Comparison of ENCODE assay signal across 7 worm cellular contexts in genomic region chrIV:14612547-14613329, ce11.
TF ChIP-seq lines count a peak whose summit lies in the region.

No protein-coding gene starts in this region.

TF ChIP-seq in whole organism, L1 larva, 84 proteins besides CTCF, POLR2A, EP300 and RAD21 (continues in another document):
- TF ChIP-seq ceh-88 (GFP tag; IDR thresholded peaks at IDR 0.05; lab: Robert Waterston, UW) (peak; percentile 55; the same call in 1 of the 2 replicates), unc-62 (GFP tag; optimal IDR thresholded peaks at IDR 0.05; lab: Kevin White, UChicago) (no peak), ztf-4 (tag; optimal IDR thresholded peaks at IDR 0.05; lab: Kevin White, UChicago) (peak; percentile 34), pag-3 (tag; optimal IDR thresholded peaks at IDR 0.05; lab: Kevin White, UChicago; ENCODE audit: borderline replicate concordance, insufficient read depth) (no peak), sox-4 (tag; optimal IDR thresholded peaks at IDR 0.05; lab: Kevin White, UChicago) (no peak), lin-35 (GFP tag; optimal IDR thresholded peaks at IDR 0.05; lab: Kevin White, UChicago) (peak; percentile 35 to 37), sptf-1 (tag; optimal IDR thresholded peaks at IDR 0.05; lab: Kevin White, UChicago) (no peak), snu-23 (GFP tag; optimal IDR thresholded peaks at IDR 0.05; lab: Kevin White, UChicago) (peak; percentile 62), nhr-90 (tag; optimal IDR thresholded peaks at IDR 0.05; lab: Kevin White, UChicago; ENCODE audit: poor library complexity) (peak; percentile 73), mab-9 (GFP tag; IDR thresholded peaks at IDR 0.05; lab: Robert Waterston, UW) (no peak), nhr-12 (tag; optimal IDR thresholded peaks at IDR 0.05; lab: Kevin White, UChicago) (no peak), dpl-1 (GFP tag; optimal IDR thresholded peaks at IDR 0.05; lab: Kevin White, UChicago) (peak in 2 of 3 experiments; percentile 29 to 44)

TF ChIP-seq in whole organism, L2 larva, 48 proteins besides CTCF, POLR2A, EP300 and RAD21 (continues in another document):
- no peak for TF ChIP-seq ztf-4 (tag; optimal IDR thresholded peaks at IDR 0.05; lab: Kevin White, UChicago)
- no peak for TF ChIP-seq nhr-10 (tag; optimal IDR thresholded peaks at IDR 0.05; lab: Kevin White, UChicago)
- no peak for TF ChIP-seq gmeb-1 (tag; optimal IDR thresholded peaks at IDR 0.05; lab: Kevin White, UChicago)
- peak; percentile 40 for TF ChIP-seq mab-5 (tag; optimal IDR thresholded peaks at IDR 0.05; lab: Kevin White, UChicago)
- peak; percentile 69 for TF ChIP-seq nhr-21 (tag; optimal IDR thresholded peaks at IDR 0.05; lab: Kevin White, UChicago)
- TF ChIP-seq skn-1 (tag; optimal IDR thresholded peaks at IDR 0.05; lab: Kevin White, UChicago) = no peak
- no peak for TF ChIP-seq lin-13 (GFP tag; optimal IDR thresholded peaks at IDR 0.05; lab: Kevin White, UChicago)
- TF ChIP-seq lin-11 (tag; optimal IDR thresholded peaks at IDR 0.05; lab: Kevin White, UChicago) = no peak
- TF ChIP-seq egl-27 (tag; optimal IDR thresholded peaks at IDR 0.05; lab: Kevin White, UChicago) = peak; percentile 14
- no peak for TF ChIP-seq nhr-237 (tag; optimal IDR thresholded peaks at IDR 0.05; lab: Kevin White, UChicago)
- no peak for TF ChIP-seq nhr-23 (tag; optimal IDR thresholded peaks at IDR 0.05; lab: Kevin White, UChicago)
- no peak for TF ChIP-seq dmd-4 (tag; optimal IDR thresholded peaks at IDR 0.05; lab: Kevin White, UChicago)
- peak; percentile 88 for TF ChIP-seq nhr-25 (tag; optimal IDR thresholded peaks at IDR 0.05; lab: Kevin White, UChicago)
- no peak for TF ChIP-seq nhr-12 (tag; optimal IDR thresholded peaks at IDR 0.05; lab: Kevin White, UChicago)

TF ChIP-seq in whole organism, L3 larva, 47 proteins besides CTCF, POLR2A, EP300 and RAD21 (continues in another document):
- no peak for TF ChIP-seq eor-1 (tag; optimal IDR thresholded peaks at IDR 0.05; lab: Kevin White, UChicago)
- peak; percentile 32 for TF ChIP-seq nhr-25 (tag; optimal IDR thresholded peaks at IDR 0.05; lab: Kevin White, UChicago)
- peak; percentile 54 for TF ChIP-seq pqm-1 (tag; optimal IDR thresholded peaks at IDR 0.05; lab: Kevin White, UChicago)
- peak; percentile 60 for TF ChIP-seq ama-1 (optimal IDR thresholded peaks at IDR 0.05; lab: Kevin White, UChicago)
- peak; percentile 68 for TF ChIP-seq elt-2 (tag; optimal IDR thresholded peaks at IDR 0.05; lab: Kevin White, UChicago)
- TF ChIP-seq elt-1 (tag; optimal IDR thresholded peaks at IDR 0.05; lab: Kevin White, UChicago) = peak; percentile 19
- TF ChIP-seq egl-27 (tag; optimal IDR thresholded peaks at IDR 0.05; lab: Kevin White, UChicago) = no peak
- TF ChIP-seq mdl-1 (tag; optimal IDR thresholded peaks at IDR 0.05; lab: Kevin White, UChicago) = peak; percentile 69
- peak; percentile 40 for TF ChIP-seq jun-1 (tag; optimal IDR thresholded peaks at IDR 0.05; lab: Kevin White, UChicago)
- TF ChIP-seq nfya-1 (tag; optimal IDR thresholded peaks at IDR 0.05; lab: Kevin White, UChicago; ENCODE audit: insufficient read depth) = peak; percentile 24
- TF ChIP-seq pha-4 (tag; optimal IDR thresholded peaks at IDR 0.05; lab: Kevin White, UChicago) = no peak
- no peak for TF ChIP-seq mml-1 (tag; optimal IDR thresholded peaks at IDR 0.05; lab: Kevin White, UChicago)
- no peak for TF ChIP-seq ceh-82 (tag; optimal IDR thresholded peaks at IDR 0.05; lab: Kevin White, UChicago)
- peak; percentile 57 for TF ChIP-seq ceh-28 (tag; optimal IDR thresholded peaks at IDR 0.05; lab: Kevin White, UChicago)

TF ChIP-seq in whole organism, L4 larva, 104 proteins besides CTCF, POLR2A, EP300 and RAD21 (continues in another document):
- TF ChIP-seq rbr-2 (tag; optimal IDR thresholded peaks at IDR 0.05; lab: Kevin White, UChicago) (peak; percentile 1), mes-2 (tag; optimal IDR thresholded peaks at IDR 0.05; lab: Kevin White, UChicago; ENCODE audit: poor library complexity, severe bottlenecking) (peak; percentile 46), sdz-12 (GFP tag; optimal IDR thresholded peaks at IDR 0.05; lab: Kevin White, UChicago) (no peak), ceh-62 (tag; optimal IDR thresholded peaks at IDR 0.05; lab: Kevin White, UChicago) (no peak), R02D3.7 (tag; optimal IDR thresholded peaks at IDR 0.05; lab: Kevin White, UChicago) (no peak), ztf-11 (tag; optimal IDR thresholded peaks at IDR 0.05; lab: Kevin White, UChicago) (no peak), jun-1 (tag; optimal IDR thresholded peaks at IDR 0.05; lab: Kevin White, UChicago) (no peak), F49E8.2 (tag; optimal IDR thresholded peaks at IDR 0.05; lab: Kevin White, UChicago; ENCODE audit: borderline replicate concordance) (no peak), ZK546.5 (tag; optimal IDR thresholded peaks at IDR 0.05; lab: Kevin White, UChicago) (no peak), lin-38 (GFP tag; IDR thresholded peaks at IDR 0.05; lab: Robert Waterston, UW) (no peak), nhr-28 (tag; optimal IDR thresholded peaks at IDR 0.05; lab: Kevin White, UChicago) (peak; percentile 81), nhr-25 (tag; optimal IDR thresholded peaks at IDR 0.05; lab: Kevin White, UChicago; ENCODE audit: borderline replicate concordance, insufficient read depth) (no peak), ceh-28 (tag; optimal IDR thresholded peaks at IDR 0.05; lab: Kevin White, UChicago) (no peak)

TF ChIP-seq in whole organism, late embryonic, 69 proteins besides CTCF, POLR2A, EP300 and RAD21:
- TF ChIP-seq unc-55 (GFP tag; optimal IDR thresholded peaks at IDR 0.05; lab: Kevin White, UChicago) (peak; percentile 31), ceh-18 (tag; optimal IDR thresholded peaks at IDR 0.05; lab: Kevin White, UChicago) (peak; percentile 72), gmeb-2 (tag; optimal IDR thresholded peaks at IDR 0.05; lab: Kevin White, UChicago) (no peak), zip-5 (tag; optimal IDR thresholded peaks at IDR 0.05; lab: Kevin White, UChicago) (no peak), hlh-15 (tag; optimal IDR thresholded peaks at IDR 0.05; lab: Kevin White, UChicago) (no peak), mec-3 (tag; optimal IDR thresholded peaks at IDR 0.05; lab: Kevin White, UChicago; ENCODE audit: borderline replicate concordance) (no peak), hlh-13 (GFP tag; optimal IDR thresholded peaks at IDR 0.05; lab: Kevin White, UChicago) (no peak), odd-2 (tag; optimal IDR thresholded peaks at IDR 0.05; lab: Kevin White, UChicago) (no peak), ceh-2 (tag; optimal IDR thresholded peaks at IDR 0.05; lab: Kevin White, UChicago) (no peak), madf-2 (tag; optimal IDR thresholded peaks at IDR 0.05; lab: Kevin White, UChicago) (no peak), elt-2 (tag; optimal IDR thresholded peaks at IDR 0.05; lab: Kevin White, UChicago) (no peak), ceh-34 (tag; optimal IDR thresholded peaks at IDR 0.05; lab: Kevin White, UChicago) (peak; percentile 52)
TF ChIP-seq in whole organism, late embryonic: peak in this region for 3.

TF ChIP-seq in whole organism, mixed stage, embryonic, 35 proteins besides CTCF, POLR2A, EP300 and RAD21:
- TF ChIP-seq unc-62 (GFP tag; optimal IDR thresholded peaks at IDR 0.05; lab: Kevin White, UChicago) (peak; percentile 64), unc-120 (tag; optimal IDR thresholded peaks at IDR 0.05; lab: Kevin White, UChicago; ENCODE audit: poor library complexity, severe bottlenecking) (peak; percentile 51), mab-5 (tag; optimal IDR thresholded peaks at IDR 0.05; lab: Kevin White, UChicago) (peak; percentile 24), sptf-1 (tag; optimal IDR thresholded peaks at IDR 0.05; lab: Kevin White, UChicago) (no peak), flh-1 (GFP tag; optimal IDR thresholded peaks at IDR 0.05; lab: Kevin White, UChicago) (no peak), M03D4.4 (tag; optimal IDR thresholded peaks at IDR 0.05; lab: Kevin White, UChicago) (no peak), nhr-237 (tag; optimal IDR thresholded peaks at IDR 0.05; lab: Kevin White, UChicago) (peak; percentile 31)
TF ChIP-seq in whole organism, mixed stage, embryonic: peak in this region for 4.

TF ChIP-seq in whole organism, young adult, 124 proteins besides CTCF, POLR2A, EP300 and RAD21:
- TF ChIP-seq ceh-40 (GFP tag; IDR thresholded peaks at IDR 0.05; lab: Robert Waterston, UW) (no peak), lin-26 (GFP tag; IDR thresholded peaks at IDR 0.05; lab: Robert Waterston, UW) (0 out of 2 replicates have a peak, but pooled peaks have one; percentile 9), ceh-27 (GFP tag; optimal IDR thresholded peaks at IDR 0.05; lab: Kevin White, UChicago) (peak; percentile 28), madf-6 (GFP tag; IDR thresholded peaks at IDR 0.05; lab: Robert Waterston, UW) (no peak), C17E4.6 (GFP tag; IDR thresholded peaks at IDR 0.05; lab: Robert Waterston, UW) (no peak), cebp-1 (GFP tag; IDR thresholded peaks at IDR 0.05; lab: Robert Waterston, UW) (no peak), cebp-1 (tag; optimal IDR thresholded peaks at IDR 0.05; lab: Kevin White, UChicago) (peak; percentile 20), hmg-1.2 (GFP tag; IDR thresholded peaks at IDR 0.05; lab: Robert Waterston, UW) (peak; percentile 4; the same call in 1 of the 2 replicates), lsy-27 (tag; optimal IDR thresholded peaks at IDR 0.05; lab: Kevin White, UChicago; ENCODE audit: borderline replicate concordance, insufficient read depth) (no peak), akir-1 (GFP tag; optimal IDR thresholded peaks at IDR 0.05; lab: Kevin White, UChicago) (no peak), mel-28 (tag; optimal IDR thresholded peaks at IDR 0.05; lab: Kevin White, UChicago; ENCODE audit: borderline replicate concordance) (no peak), attf-6 (GFP tag; IDR thresholded peaks at IDR 0.05; lab: Robert Waterston, UW) (no peak), mxl-1 (tag; optimal IDR thresholded peaks at IDR 0.05; lab: Kevin White, UChicago) (no peak), nhr-27 (tag; optimal IDR thresholded peaks at IDR 0.05; lab: Kevin White, UChicago) (peak; percentile 26), attf-5 (GFP tag; optimal IDR thresholded peaks at IDR 0.05; lab: Kevin White, UChicago) (no peak), ccch-3 (GFP tag; optimal IDR thresholded peaks at IDR 0.05; lab: Kevin White, UChicago) (no peak), B0336.3 (GFP tag; IDR thresholded peaks at IDR 0.05; lab: Robert Waterston, UW) (no peak), T07F8.4 (tag; optimal IDR thresholded peaks at IDR 0.05; lab: Kevin White, UChicago) (no peak), somi-1 (GFP tag; optimal IDR thresholded peaks at IDR 0.05; lab: Kevin White, UChicago) (peak; percentile 72), F39B2.1 (GFP tag; IDR thresholded peaks at IDR 0.05; lab: Robert Waterston, UW) (no peak), lin-40 (tag; optimal IDR thresholded peaks at IDR 0.05; lab: Kevin White, UChicago) (peak; percentile 58), nhr-80 (tag; optimal IDR thresholded peaks at IDR 0.05; lab: Kevin White, UChicago) (peak; percentile 49), mes-4 (tag; optimal IDR thresholded peaks at IDR 0.05; lab: Kevin White, UChicago) (no peak), tbp1 (GFP tag; optimal IDR thresholded peaks at IDR 0.05; lab: Kevin White, UChicago) (peak; percentile 29), F49E8.2 (tag; optimal IDR thresholded peaks at IDR 0.05; lab: Kevin White, UChicago; ENCODE audit: insufficient read depth) (no peak), unc-62 (GFP tag; optimal IDR thresholded peaks at IDR 0.05; lab: Kevin White, UChicago) (peak; percentile 31)
